Worm (Caenorhabditis elegans) whole organism, L1 larva: ENCODE results near the gene R11G1.1.
A peak's percentile ranks its signal among the peaks of the same experiment; 100 is the strongest.

Experiments
- blmp-1 ChIP-seq: fragments of 150-350 bp; optimal IDR thresholded peaks from 2 replicates; lab custom pipeline; 2014; ENCODE audit warnings: missing biosample characterization, missing genetic modification characterization
- ceh-63 ChIP-seq: fragments of 200-800 bp; sonication (Bioruptor generic); optimal IDR thresholded peaks from 2 replicates; lab custom pipeline; 2018; ENCODE audit warnings: mild to moderate bottlenecking, missing genetic modification characterization, missing compliant biosample characterization
- ceh-90 ChIP-seq: sonication (generic microtip); optimal IDR thresholded peaks from 2 replicates; lab custom pipeline; 2016; ENCODE audit warnings: missing genetic modification characterization, missing compliant biosample characterization
- dsc-1 ChIP-seq: sonication (generic microtip); optimal IDR thresholded peaks from 2 replicates; lab custom pipeline; 2016; ENCODE audit warnings: mild to moderate bottlenecking, missing genetic modification characterization, missing compliant biosample characterization
- efl-1 ChIP-seq, 4 experiments: fragments of 150-350 bp; optimal IDR thresholded peaks in 3 of 4; peaks in 1 of 4; 1 replicate in 1 of 4; 2 replicates in 3 of 4; lab custom pipeline; 2014; ENCODE audit warnings: missing biosample characterization in 2 of 4, missing genetic modification characterization in 2 of 4, missing genetic modification reagents in 2 of 4
- efl-3 ChIP-seq: fragments of 200-800 bp; sonication (Bioruptor generic); optimal IDR thresholded peaks from 2 replicates; lab custom pipeline; 2018; ENCODE audit warnings: mild to moderate bottlenecking, missing genetic modification characterization, missing compliant biosample characterization
- egl-27 ChIP-seq, 2 experiments: fragments of 150-350 bp in 1 of 2; sonication (generic microtip); optimal IDR thresholded peaks; 3 replicates each; lab custom pipeline; 2017 to 2018; ENCODE audit warnings: missing biosample characterization in 2 of 2, missing genetic modification characterization in 2 of 2, missing genetic modification reagents in 2 of 2
- elt-2 ChIP-seq: sonication (generic microtip); optimal IDR thresholded peaks from 2 replicates; lab custom pipeline; 2016; ENCODE audit warnings: missing genetic modification characterization, mild to moderate bottlenecking, inconsistent platforms, missing compliant biosample characterization, missing genetic modification reagents
- fkh-4 ChIP-seq: sonication (generic microtip); optimal IDR thresholded peaks from 2 replicates; lab custom pipeline; 2016; ENCODE audit warnings: missing compliant biosample characterization, missing genetic modification characterization, borderline replicate concordance
- lin-14 ChIP-seq: fragments of 200-800 bp; sonication (Bioruptor generic); optimal IDR thresholded peaks from 2 replicates; lab custom pipeline; 2018; ENCODE audit warnings: mild to moderate bottlenecking, missing genetic modification characterization, moderate library complexity, missing compliant biosample characterization
- lin-35 ChIP-seq, 2 experiments: fragments of 150-350 bp; optimal IDR thresholded peaks; 2 replicates each; lab custom pipeline; 2014; ENCODE audit warnings: missing biosample characterization in 2 of 2, missing genetic modification characterization in 2 of 2, missing genetic modification reagents in 2 of 2
- lsy-2 ChIP-seq, 2 experiments: fragments of 150-350 bp; optimal IDR thresholded peaks; 2 replicates each; lab custom pipeline; 2014; ENCODE audit warnings: missing biosample characterization in 2 of 2, missing genetic modification characterization in 2 of 2
- mep-1 ChIP-seq: fragments of 150-350 bp; optimal IDR thresholded peaks from 2 replicates; lab custom pipeline; 2014; ENCODE audit warnings: missing biosample characterization, missing genetic modification characterization
- nhr-11 ChIP-seq: fragments of 150-350 bp; optimal IDR thresholded peaks from 2 replicates; lab custom pipeline; 2014; ENCODE audit warnings: missing biosample characterization, missing genetic modification characterization
- nhr-12 ChIP-seq: sonication (generic microtip); optimal IDR thresholded peaks from 2 replicates; lab custom pipeline; 2017; ENCODE audit warnings: missing biosample characterization, missing genetic modification characterization
- nhr-71 ChIP-seq: sonication (generic microtip); optimal IDR thresholded peaks from 2 replicates; lab custom pipeline; 2016; ENCODE audit warnings: mild to moderate bottlenecking, missing genetic modification characterization, moderate library complexity, missing compliant biosample characterization
- nhr-77 ChIP-seq: fragments of 150-350 bp; optimal IDR thresholded peaks from 2 replicates; lab custom pipeline; 2014; ENCODE audit warnings: missing biosample characterization, missing genetic modification characterization
- nhr-85 ChIP-seq: sonication (generic microtip); peaks from one replicate; lab custom pipeline; 2016; ENCODE audit warnings: missing genetic modification characterization, inconsistent platforms, missing compliant biosample characterization
- nhr-90 ChIP-seq: sonication (generic microtip); optimal IDR thresholded peaks from 2 replicates; lab custom pipeline; 2016; ENCODE audit warnings: mild to moderate bottlenecking, missing genetic modification characterization, missing compliant biosample characterization; ENCODE audit not compliant: poor library complexity
- pag-3 ChIP-seq: sonication (generic microtip); optimal IDR thresholded peaks from 2 replicates; lab custom pipeline; 2017; ENCODE audit warnings: missing genetic modification characterization, mild to moderate bottlenecking, missing compliant biosample characterization, antibody characterized with exemption, borderline replicate concordance; ENCODE audit not compliant: insufficient read depth
- rnt-1 ChIP-seq: sonication (generic microtip); optimal IDR thresholded peaks from 2 replicates; lab custom pipeline; 2016; ENCODE audit warnings: mild to moderate bottlenecking, missing genetic modification characterization, moderate library complexity, missing compliant biosample characterization
- snu-23 ChIP-seq: sonication (generic microtip); optimal IDR thresholded peaks from 2 replicates; lab custom pipeline; 2016; ENCODE audit warnings: missing genetic modification characterization, missing compliant biosample characterization
- sox-4 ChIP-seq: sonication (generic microtip); optimal IDR thresholded peaks from 2 replicates; lab custom pipeline; 2016; ENCODE audit warnings: missing genetic modification characterization, missing compliant biosample characterization
- sup-37 ChIP-seq: fragments of 200-800 bp; sonication (Bioruptor generic); optimal IDR thresholded peaks from 2 replicates; lab custom pipeline; 2018; ENCODE audit warnings: mild to moderate bottlenecking, missing genetic modification characterization, missing compliant biosample characterization
- swsn-7 ChIP-seq: sonication (generic microtip); optimal IDR thresholded peaks from 2 replicates; lab custom pipeline; 2016; ENCODE audit warnings: missing genetic modification characterization, missing compliant biosample characterization
- unc-130 ChIP-seq: fragments of 150-350 bp; optimal IDR thresholded peaks from 2 replicates; lab custom pipeline; 2017; ENCODE audit warnings: missing biosample characterization, missing genetic modification characterization, inconsistent platforms
- unc-62 ChIP-seq: fragments of 150-350 bp; optimal IDR thresholded peaks from 2 replicates; lab custom pipeline; 2014; ENCODE audit warnings: missing biosample characterization, missing genetic modification reagents, missing genetic modification characterization
- ztf-4 ChIP-seq: fragments of 150-350 bp; optimal IDR thresholded peaks from 2 replicates; lab custom pipeline; 2014; ENCODE audit warnings: missing biosample characterization, missing genetic modification characterization

Gene R11G1.1

ce11 chrX:3709747-3710146 is 50.5 kb downstream of the R11G1.1 start (continued):
- TF ChIP-seq nhr-90 (tag; lab: Kevin White, UChicago): no peak
- no peak for TF ChIP-seq lin-35 (GFP tag; optimal IDR thresholded peaks at IDR 0.05; lab: Kevin White, UChicago)
- TF ChIP-seq fkh-4 (tag; lab: Kevin White, UChicago): peak; percentile 80
- TF ChIP-seq nhr-85 (tag; lab: Kevin White, UChicago): no peak
- TF ChIP-seq sox-4 (tag; lab: Kevin White, UChicago): no peak
- TF ChIP-seq dsc-1 (tag; lab: Kevin White, UChicago): peak; percentile 94
- no peak for TF ChIP-seq ceh-63 (GFP tag; lab: Kevin White, UChicago)
- no peak for TF ChIP-seq blmp-1 (tag; lab: Kevin White, UChicago)
- peak; percentile 50 for TF ChIP-seq nhr-71 (tag; lab: Kevin White, UChicago)
- TF ChIP-seq unc-130 (tag; lab: Kevin White, UChicago): no peak
- no peak for TF ChIP-seq pag-3 (tag; lab: Kevin White, UChicago)
- peak; percentile 4 for TF ChIP-seq snu-23 (GFP tag; lab: Kevin White, UChicago)
- TF ChIP-seq efl-1 (optimal IDR thresholded peaks at IDR 0.05; lab: Kevin White, UChicago): no peak
- peak in 1 of 2 experiments; percentile 70 for TF ChIP-seq efl-1 (GFP tag; optimal IDR thresholded peaks at IDR 0.05 in 1 of 2; lab: Kevin White, UChicago)

DNA sequence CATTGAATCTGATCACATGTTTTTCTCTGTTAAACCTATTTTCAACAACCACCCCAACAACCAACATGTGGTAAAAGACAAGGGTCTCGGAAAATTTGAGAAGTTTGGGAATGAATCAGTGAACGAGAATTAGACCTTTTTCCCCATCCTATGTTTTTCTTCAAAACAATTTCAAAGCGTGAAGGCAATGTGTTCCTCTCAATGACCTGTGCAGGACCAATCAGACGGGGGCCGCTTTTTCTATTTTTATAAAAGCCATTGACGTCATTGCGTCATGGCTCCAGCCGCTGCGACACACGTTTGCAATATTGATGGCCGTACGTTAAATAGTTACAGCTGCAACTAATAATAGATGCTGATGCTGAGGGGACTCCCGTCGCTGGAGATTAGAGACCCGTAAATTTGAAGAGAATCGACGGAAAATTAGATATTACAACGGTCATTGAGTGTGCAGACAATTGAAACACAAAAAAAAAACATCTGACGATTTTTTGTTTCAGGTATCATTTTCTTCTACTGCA is 52.3 kb downstream of the R11G1.1 start:
- TF ChIP-seq fkh-4 (tag; lab: Kevin White, UChicago) (peak; percentile 95), nhr-85 (tag; lab: Kevin White, UChicago) (peak; percentile 34), lin-14 (GFP tag; lab: Kevin White, UChicago) (peak; percentile 40), egl-27 (tag; optimal IDR thresholded peaks at IDR 0.05; lab: Kevin White, UChicago) (no peak), lsy-2 (tag; optimal IDR thresholded peaks at IDR 0.05; lab: Kevin White, UChicago) (no peak), nhr-71 (tag; lab: Kevin White, UChicago) (peak; percentile 59), mep-1 (tag; lab: Kevin White, UChicago) (no peak), dsc-1 (tag; lab: Kevin White, UChicago) (peak; percentile 99), rnt-1 (tag; lab: Kevin White, UChicago) (peak; percentile 30), swsn-7 (no peak), efl-3 (no peak)

DNA sequence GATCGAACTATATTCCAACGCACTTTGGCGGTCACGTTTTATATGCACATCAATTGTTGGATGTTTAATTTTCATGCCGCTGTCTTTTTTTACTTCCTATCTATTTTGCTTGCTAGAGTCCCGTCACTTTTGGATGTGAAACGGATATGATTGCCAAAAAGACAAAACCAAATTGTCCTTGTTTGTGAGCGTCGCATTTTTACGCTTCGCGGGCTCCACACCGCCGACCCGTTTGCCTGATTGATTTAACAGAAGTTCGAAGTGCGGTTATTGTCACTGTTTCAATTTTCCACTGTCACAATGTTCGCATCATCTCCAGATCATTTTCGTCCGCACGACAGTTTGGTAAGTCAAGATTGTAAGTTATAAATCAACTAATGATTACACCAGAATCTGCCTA is 55.5 kb downstream of the R11G1.1 start, which contains the start of gene C01C4.2:
TSS of gene C01C4.2 (plus strand) at position 301 of the 400 bp plus-strand sequence.
- TF ChIP-seq swsn-7 (no peak), egl-27 (tag; optimal IDR thresholded peaks at IDR 0.05; lab: Kevin White, UChicago) (no peak), dsc-1 (tag; lab: Kevin White, UChicago) (no peak), unc-62 (GFP tag; lab: Kevin White, UChicago) (no peak), nhr-12 (tag; lab: Kevin White, UChicago) (no peak), ztf-4 (no peak), nhr-77 (tag; lab: Kevin White, UChicago) (no peak)

DNA sequence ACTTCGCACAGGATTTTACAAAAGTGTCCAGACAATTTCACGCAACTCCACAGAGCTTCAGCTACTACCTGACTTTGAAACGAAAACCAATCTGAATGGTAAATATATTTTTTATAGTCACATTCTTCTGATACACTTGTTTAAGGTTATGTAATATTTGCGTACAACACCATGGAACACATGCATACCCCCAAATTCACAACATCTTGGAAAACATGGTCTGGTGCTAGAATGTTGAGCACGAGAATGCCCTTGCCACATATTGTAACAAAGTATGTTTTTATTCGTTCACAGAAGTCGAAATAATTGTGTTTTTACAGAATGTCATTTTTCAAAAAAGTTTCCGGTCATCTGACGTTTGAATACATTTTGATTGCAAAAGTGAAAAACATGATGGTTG is 56.5 kb downstream of the R11G1.1 start:
- TF ChIP-seq sup-37 (GFP tag; lab: Kevin White, UChicago) (no peak), nhr-12 (tag; lab: Kevin White, UChicago) (no peak), lin-14 (GFP tag; lab: Kevin White, UChicago) (no peak), ceh-90 (tag; lab: Kevin White, UChicago) (no peak), nhr-11 (tag; lab: Kevin White, UChicago) (no peak), nhr-85 (tag; lab: Kevin White, UChicago) (no peak), elt-2 (tag; lab: Kevin White, UChicago) (no peak)
